Fruit fly (Drosophila melanogaster) whole organism, prepupa: ENCODE data around the gene BTBD9.

Experiments used
- Blimp-1 ChIP-seq: fragments of 200-800 bp; sonication (Bioruptor generic); optimal IDR thresholded peaks from 3 replicates; lab custom pipeline; 2017; ENCODE audit warnings: missing biosample characterization, missing genetic modification characterization, mild to moderate bottlenecking, moderate library complexity, missing genetic modification reagents
- CG10669 ChIP-seq: fragments of 200-800 bp; sonication (Bioruptor generic); optimal IDR thresholded peaks from 3 replicates; lab custom pipeline; 2018; ENCODE audit warnings: missing biosample characterization, mild to moderate bottlenecking, missing genetic modification characterization, moderate library complexity
- CG11294 ChIP-seq: fragments of 200-800 bp; sonication (Bioruptor generic); IDR thresholded peaks from 2 replicates; pipeline ENCODE4 v1.3.6; 2022; ENCODE audit warnings: missing biosample characterization, missing genetic modification characterization
- CG11762 ChIP-seq: fragments of 200-800 bp; sonication (Bioruptor generic); optimal IDR thresholded peaks from 3 replicates; lab custom pipeline; 2016; ENCODE audit warnings: missing biosample characterization, missing genetic modification characterization; ENCODE audit not compliant: insufficient read depth
- CG11902 ChIP-seq: fragments of 200-800 bp; sonication (Bioruptor generic); optimal IDR thresholded peaks from 3 replicates; lab custom pipeline; 2016; ENCODE audit warnings: missing biosample characterization, missing genetic modification characterization
- CG1621 ChIP-seq: fragments of 200-800 bp; sonication (Bioruptor generic); optimal IDR thresholded peaks from 3 replicates; lab custom pipeline; 2018; ENCODE audit warnings: missing biosample characterization, mild to moderate bottlenecking, missing genetic modification characterization
- CG16779 ChIP-seq: fragments of 200-800 bp; sonication (Bioruptor generic); optimal IDR thresholded peaks from 3 replicates; lab custom pipeline; 2017; ENCODE audit warnings: missing biosample characterization, mild to moderate bottlenecking, missing genetic modification characterization
- CG31627 ChIP-seq: fragments of 200-800 bp; sonication (Bioruptor generic); optimal IDR thresholded peaks from 3 replicates; lab custom pipeline; 2016; ENCODE audit warnings: missing biosample characterization, missing genetic modification characterization
- CG3919 ChIP-seq: fragments of 200-800 bp; sonication (Bioruptor generic); optimal IDR thresholded peaks from 3 replicates; lab custom pipeline; 2016; ENCODE audit warnings: missing biosample characterization, missing genetic modification characterization
- CG6276 ChIP-seq: fragments of 200-800 bp; sonication (Bioruptor generic); optimal IDR thresholded peaks from 2 replicates; lab custom pipeline; 2017; ENCODE audit warnings: missing biosample characterization, mild to moderate bottlenecking, missing genetic modification characterization
- CG6792 ChIP-seq: fragments of 200-800 bp; sonication (Bioruptor generic); optimal IDR thresholded peaks from 3 replicates; lab custom pipeline; 2016; ENCODE audit warnings: missing biosample characterization, missing genetic modification characterization
- CG6808 ChIP-seq: fragments of 200-800 bp; sonication (Bioruptor generic); optimal IDR thresholded peaks from 3 replicates; lab custom pipeline; 2017; ENCODE audit warnings: missing biosample characterization, missing genetic modification characterization, mild to moderate bottlenecking, moderate library complexity, missing genetic modification reagents
- CG6854 ChIP-seq: fragments of 200-800 bp; sonication (Bioruptor generic); optimal IDR thresholded peaks from 2 replicates; lab custom pipeline; 2017; ENCODE audit warnings: missing biosample characterization, mild to moderate bottlenecking, missing genetic modification characterization
- CG7368 ChIP-seq: fragments of 200-800 bp; sonication (Bioruptor generic); optimal IDR thresholded peaks from 3 replicates; lab custom pipeline; 2016; ENCODE audit warnings: missing biosample characterization, missing genetic modification characterization
- CG8319 ChIP-seq: fragments of 200-800 bp; sonication (Bioruptor generic); optimal IDR thresholded peaks from 3 replicates; lab custom pipeline; 2016; ENCODE audit warnings: missing biosample characterization, missing genetic modification characterization
- CG8632 ChIP-seq: fragments of 200-800 bp; sonication (Bioruptor generic); optimal IDR thresholded peaks from 3 replicates; lab custom pipeline; 2016; ENCODE audit warnings: missing biosample characterization, missing genetic modification characterization
- CG9139 ChIP-seq: fragments of 200-800 bp; sonication (Bioruptor generic); optimal IDR thresholded peaks from 3 replicates; lab custom pipeline; 2017; ENCODE audit warnings: missing biosample characterization, mild to moderate bottlenecking, missing genetic modification characterization
- Eip75B ChIP-seq: fragments of 200-800 bp; sonication (Bioruptor generic); optimal IDR thresholded peaks from 3 replicates; lab custom pipeline; 2016; ENCODE audit warnings: missing biosample characterization, missing genetic modification characterization
- Eip78C ChIP-seq: fragments of 200-800 bp; sonication (Bioruptor generic); peaks from one replicate; lab custom pipeline; 2016; ENCODE audit warnings: missing biosample characterization, missing genetic modification characterization
- Eip93F ChIP-seq: fragments of 200-800 bp; sonication (Bioruptor generic); optimal IDR thresholded peaks from 2 replicates; lab custom pipeline; 2016; ENCODE audit warnings: missing biosample characterization, mild to moderate bottlenecking, missing genetic modification characterization
- Ets21C ChIP-seq: fragments of 200-800 bp; sonication (Bioruptor generic); optimal IDR thresholded peaks from 3 replicates; lab custom pipeline; 2016; ENCODE audit warnings: missing biosample characterization, missing genetic modification characterization
- Ets96B ChIP-seq: fragments of 200-800 bp; optimal IDR thresholded peaks from 2 replicates; lab custom pipeline; 2019; ENCODE audit warnings: missing biosample characterization, mild to moderate bottlenecking, missing genetic modification characterization, moderate library complexity
- Gug ChIP-seq: fragments of 200-800 bp; sonication (Bioruptor generic); IDR thresholded peaks from 2 replicates; pipeline ENCODE4 v1.3.6; 2022; ENCODE audit warnings: missing biosample characterization, missing genetic modification characterization
- Hr38 ChIP-seq: sonication (Bioruptor generic); optimal IDR thresholded peaks from 2 replicates; lab custom pipeline; 2016; ENCODE audit warnings: missing biosample characterization, missing genetic modification characterization
- Hr39 ChIP-seq: fragments of 200-800 bp; sonication (Bioruptor generic); optimal IDR thresholded peaks from 2 replicates; lab custom pipeline; 2016; ENCODE audit warnings: missing biosample characterization, missing genetic modification characterization
- Hr4 ChIP-seq: fragments of 200-800 bp; sonication (Bioruptor generic); optimal IDR thresholded peaks from 3 replicates; lab custom pipeline; 2016; ENCODE audit warnings: missing biosample characterization, missing genetic modification characterization
- Lpt ChIP-seq: fragments of 200-800 bp; sonication (Bioruptor generic); optimal IDR thresholded peaks from 3 replicates; lab custom pipeline; 2016; ENCODE audit warnings: missing biosample characterization, missing genetic modification characterization
- Met ChIP-seq: fragments of 200-800 bp; sonication (Bioruptor generic); optimal IDR thresholded peaks from 3 replicates; lab custom pipeline; 2016; ENCODE audit warnings: missing biosample characterization, missing genetic modification characterization
- OdsH ChIP-seq: fragments of 200-800 bp; sonication (Bioruptor generic); optimal IDR thresholded peaks from 3 replicates; lab custom pipeline; 2016; ENCODE audit warnings: missing biosample characterization, missing genetic modification characterization
- Sox102F ChIP-seq: fragments of 200-800 bp; sonication (Bioruptor generic); optimal IDR thresholded peaks from 2 replicates; lab custom pipeline; 2016; ENCODE audit warnings: missing biosample characterization, mild to moderate bottlenecking, missing genetic modification characterization
- achi ChIP-seq: fragments of 200-800 bp; sonication (Bioruptor generic); optimal IDR thresholded peaks from 3 replicates; lab custom pipeline; 2016; ENCODE audit warnings: missing biosample characterization, missing genetic modification characterization
- cyc ChIP-seq: fragments of 200-800 bp; sonication (Bioruptor generic); optimal IDR thresholded peaks from 3 replicates; lab custom pipeline; 2016; ENCODE audit warnings: missing biosample characterization, missing genetic modification characterization
- dac ChIP-seq: fragments of 200-800 bp; sonication (Bioruptor generic); optimal IDR thresholded peaks from 2 replicates; lab custom pipeline; 2017; ENCODE audit warnings: missing biosample characterization, mild to moderate bottlenecking, missing genetic modification characterization
- dsx ChIP-seq: fragments of 200-800 bp; optimal IDR thresholded peaks from 3 replicates; lab custom pipeline; 2019; ENCODE audit warnings: missing biosample characterization, mild to moderate bottlenecking, missing genetic modification characterization, moderate library complexity; ENCODE audit not compliant: poor library complexity, severe bottlenecking
- eg ChIP-seq: fragments of 200-800 bp; sonication (Bioruptor generic); IDR thresholded peaks from 3 replicates; pipeline ENCODE4 v1.3.6; 2022; ENCODE audit warnings: missing biosample characterization, missing genetic modification characterization
- esn ChIP-seq: fragments of 200-800 bp; sonication (Bioruptor generic); optimal IDR thresholded peaks from 2 replicates; lab custom pipeline; 2016; ENCODE audit warnings: missing biosample characterization, mild to moderate bottlenecking, missing genetic modification characterization, moderate library complexity
- fd59A ChIP-seq: fragments of 200-800 bp; sonication (Bioruptor generic); optimal IDR thresholded peaks from 2 replicates; lab custom pipeline; 2017; ENCODE audit warnings: missing biosample characterization, mild to moderate bottlenecking, missing genetic modification characterization, missing genetic modification reagents
- fd85E ChIP-seq: fragments of 200-800 bp; sonication (Bioruptor generic); optimal IDR thresholded peaks from 3 replicates; lab custom pipeline; 2016; ENCODE audit warnings: missing biosample characterization, missing genetic modification characterization
- fkh ChIP-seq: fragments of 200-800 bp; sonication (Bioruptor generic); optimal IDR thresholded peaks from 3 replicates; lab custom pipeline; 2017; ENCODE audit warnings: missing biosample characterization, mild to moderate bottlenecking, missing genetic modification characterization, moderate library complexity
- lz ChIP-seq: fragments of 200-800 bp; sonication (Bioruptor generic); optimal IDR thresholded peaks from 3 replicates; lab custom pipeline; 2016; ENCODE audit warnings: missing biosample characterization, missing genetic modification characterization
- net ChIP-seq: fragments of 200-800 bp; sonication (Bioruptor generic); optimal IDR thresholded peaks from 3 replicates; lab custom pipeline; 2016; ENCODE audit warnings: missing biosample characterization, missing genetic modification characterization
- pdm3 ChIP-seq: fragments of 200-800 bp; sonication (Bioruptor generic); optimal IDR thresholded peaks from 3 replicates; lab custom pipeline; 2016; ENCODE audit warnings: missing biosample characterization, missing genetic modification characterization
- salr ChIP-seq, 2 experiments: fragments of 200-800 bp; sonication (Bioruptor generic); optimal IDR thresholded peaks; 3 replicates each; lab custom pipeline; 2016 to 2018; ENCODE audit warnings: missing biosample characterization in 2 of 2, missing genetic modification characterization in 2 of 2, mild to moderate bottlenecking in 1 of 2
- spab ChIP-seq: fragments of 200-800 bp; sonication (Bioruptor generic); optimal IDR thresholded peaks from 2 replicates; lab custom pipeline; 2017; ENCODE audit warnings: missing biosample characterization, mild to moderate bottlenecking, missing genetic modification characterization, missing genetic modification reagents
- ss ChIP-seq, 2 experiments: fragments of 200-800 bp; sonication (Bioruptor generic); optimal IDR thresholded peaks; 2 replicates in 1 of 2; 3 replicates in 1 of 2; lab custom pipeline; 2017 to 2018; ENCODE audit warnings: mild to moderate bottlenecking in 2 of 2, missing biosample characterization in 2 of 2, missing genetic modification characterization in 2 of 2, moderate library complexity in 1 of 2
- topi ChIP-seq: fragments of 200-800 bp; sonication (Bioruptor generic); optimal IDR thresholded peaks from 3 replicates; lab custom pipeline; 2016; ENCODE audit warnings: missing biosample characterization, missing genetic modification characterization
- vri ChIP-seq: fragments of 200-800 bp; sonication (Bioruptor generic); optimal IDR thresholded peaks from 3 replicates; lab custom pipeline; 2016; ENCODE audit warnings: missing biosample characterization, mild to moderate bottlenecking, missing genetic modification characterization

BTBD9 gene

dm6 chrX:10728024-10728423 is 40.3 kb upstream of the BTBD9 start (continued):
- no peak for TF ChIP-seq net (GFP tag; lab: Kevin White, UChicago)
- peak; percentile 52 for TF ChIP-seq Met (GFP tag; lab: Kevin White, UChicago)
- TF ChIP-seq Lpt, result no peak
- no peak for TF ChIP-seq Eip93F (GFP tag; lab: Kevin White, UChicago)
- peak; percentile 22 for TF ChIP-seq Blimp-1
- no peak for TF ChIP-seq CG1621 (tag; lab: Kevin White, UChicago)
- no peak for TF ChIP-seq CG10669 (GFP tag; lab: Kevin White, UChicago)
- TF ChIP-seq CG6792 (GFP tag; lab: Kevin White, UChicago), result peak; percentile 44
- TF ChIP-seq OdsH (GFP tag; lab: Kevin White, UChicago), result no peak
- no peak for TF ChIP-seq CG8319
- peak; percentile 27 for TF ChIP-seq CG7368 (GFP tag; lab: Kevin White, UChicago)
- no peak for TF ChIP-seq Hr4 (GFP tag; lab: Kevin White, UChicago)
- no peak for TF ChIP-seq fd59A
- no peak for TF ChIP-seq CG9139 (GFP tag; lab: Kevin White, UChicago)
- TF ChIP-seq vri (GFP tag; lab: Kevin White, UChicago), result peak; percentile 65
- TF ChIP-seq Ets21C (GFP tag; lab: Kevin White, UChicago), result peak; percentile 1
- TF ChIP-seq CG6276, result no peak
- TF ChIP-seq Gug (GFP tag; lab: Robert Waterston, UW), result no peak

dm6 chrX:10728541-10728968 is 39.8 kb upstream of the BTBD9 start:
- TF ChIP-seq vri (GFP tag; lab: Kevin White, UChicago), result no peak
- no peak for TF ChIP-seq spab (GFP tag; lab: Kevin White, UChicago)
- TF ChIP-seq lz (GFP tag; lab: Kevin White, UChicago), result no peak
- no peak for TF ChIP-seq esn (GFP tag; lab: Kevin White, UChicago)
- no peak for TF ChIP-seq CG8319
- TF ChIP-seq CG31627 (GFP tag; lab: Kevin White, UChicago), result no peak
- no peak for TF ChIP-seq CG6854 (GFP tag; lab: Kevin White, UChicago)
- no peak for TF ChIP-seq topi
- TF ChIP-seq eg (GFP tag; lab: Robert Waterston, UW), result no peak
- no peak for TF ChIP-seq CG3919 (GFP tag; lab: Kevin White, UChicago)
- no peak for TF ChIP-seq CG16779 (tag; lab: Kevin White, UChicago)
- TF ChIP-seq Hr39 (GFP tag; lab: Kevin White, UChicago), result no peak
- no peak for TF ChIP-seq pdm3 (GFP tag; lab: Kevin White, UChicago)
- TF ChIP-seq Hr4 (GFP tag; lab: Kevin White, UChicago), result no peak
- no peak for TF ChIP-seq dac (GFP tag; lab: Kevin White, UChicago)
- no peak for TF ChIP-seq Blimp-1
- no peak for TF ChIP-seq Eip75B
- TF ChIP-seq Sox102F, result no peak
- TF ChIP-seq Ets96B (tag; lab: Kevin White, UChicago), result no peak
- TF ChIP-seq CG11762, result no peak

- TF ChIP-seq CG6808 (GFP tag; lab: Kevin White, UChicago) (no peak), Met (GFP tag; lab: Kevin White, UChicago) (no peak), salr (GFP tag; optimal IDR thresholded peaks at IDR 0.05; lab: Kevin White, UChicago) (no peak), CG16779 (tag; lab: Kevin White, UChicago) (no peak), CG8632 (GFP tag; lab: Kevin White, UChicago) (no peak), net (GFP tag; lab: Kevin White, UChicago) (no peak), ss (GFP tag; optimal IDR thresholded peaks at IDR 0.05; lab: Kevin White, UChicago) (peak; percentile 19 to 71), vri (GFP tag; lab: Kevin White, UChicago) (peak; percentile 35), spab (GFP tag; lab: Kevin White, UChicago) (no peak), CG11294 (GFP tag; lab: Robert Waterston, UW) (no peak), lz (GFP tag; lab: Kevin White, UChicago) (no peak), fd85E (GFP tag; lab: Kevin White, UChicago) (no peak), CG7368 (GFP tag; lab: Kevin White, UChicago) (no peak), achi (GFP tag; lab: Kevin White, UChicago) (no peak), cyc (no peak), dsx (GFP tag; lab: Kevin White, UChicago) (no peak), CG11902 (GFP tag; lab: Kevin White, UChicago) (no peak), Ets96B (tag; lab: Kevin White, UChicago) (no peak), fkh (GFP tag; lab: Kevin White, UChicago) (no peak), Eip78C (no peak), Hr38 (no peak), Gug (GFP tag; lab: Robert Waterston, UW) (no peak), CG1621 (tag; lab: Kevin White, UChicago) (no peak), Eip75B (no peak), Blimp-1 (peak; percentile 9)
These were observed 39.0 kb upstream of the BTBD9 start for dm6 chrX:10729196-10729835.
